Worm (Caenorhabditis elegans): ENCODE measurements around the gene C18E9.9.

DNA sequence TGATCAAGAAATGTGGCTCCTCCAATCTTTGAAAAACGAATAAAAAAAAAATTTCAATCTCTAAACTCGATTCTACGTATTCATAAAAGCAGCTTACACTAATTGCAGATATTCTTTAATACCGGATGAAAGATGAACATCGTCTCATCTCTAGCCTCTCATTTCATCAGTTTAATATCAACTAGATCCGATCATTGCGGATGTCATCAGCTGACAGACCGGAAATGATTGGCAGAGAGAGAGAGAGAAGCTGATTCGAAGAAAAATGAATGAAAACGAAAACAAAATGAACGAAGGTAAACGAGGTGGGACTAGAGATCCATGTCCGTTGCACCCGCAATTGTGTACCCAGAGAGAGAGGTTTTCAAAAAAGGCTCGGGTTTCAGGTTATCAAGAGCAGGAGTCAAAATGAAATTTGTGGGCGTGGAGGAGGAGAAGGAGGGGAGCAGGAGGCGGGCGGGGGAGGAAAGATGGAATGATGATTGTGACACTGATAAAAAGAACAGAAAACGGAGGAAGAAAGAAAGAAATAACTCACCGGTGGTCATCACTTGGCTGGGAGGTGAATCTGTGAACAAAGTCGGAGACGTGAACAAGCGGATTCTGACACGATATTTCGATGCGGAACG, 25.6 kb upstream of the C18E9.9 start:
- TF ChIP-seq him-1 (tag; optimal IDR thresholded peaks at IDR 0.05) (no peak), dao-5 (tag; optimal IDR thresholded peaks at IDR 0.05) (no peak)

All from whole organism, L4/young adult.